Worm (Caenorhabditis elegans): ENCODE results near the gene str-33.

- TF ChIP-seq zip-2 (tag; optimal IDR thresholded peaks at IDR 0.05) (no peak), ceh-20 (GFP tag; IDR thresholded peaks at IDR 0.05) (no peak), F37D6.2 (tag; optimal IDR thresholded peaks at IDR 0.05) (no peak), nhr-25 (tag; optimal IDR thresholded peaks at IDR 0.05; ENCODE audit: borderline replicate concordance, insufficient read depth) (no peak), unc-62 (GFP tag; optimal IDR thresholded peaks at IDR 0.05 in 1 of 2) (no peak), unc-62 (tag; optimal IDR thresholded peaks at IDR 0.05) (no peak), F10B5.3 (tag; optimal IDR thresholded peaks at IDR 0.05) (no peak), ztf-11 (tag; optimal IDR thresholded peaks at IDR 0.05) (no peak), nhr-42 (GFP tag; IDR thresholded peaks at IDR 0.05) (no peak), nhr-237 (tag; optimal IDR thresholded peaks at IDR 0.05) (no peak), lin-39 (tag; optimal IDR thresholded peaks at IDR 0.05) (no peak), unc-39 (tag; optimal IDR thresholded peaks at IDR 0.05) (no peak), lsy-2 (tag; optimal IDR thresholded peaks at IDR 0.05) (no peak)
Measured at ce11 chrV:2761470-2761869, 33.1 kb downstream of the str-33 start.

Data from whole organism, L4 larva.